Fruit fly (Drosophila melanogaster): ENCODE results near the gene CG42327.

CG42327 gene

dm6 chr3R:11673955-11674663 lies 18.2 kb downstream of the CG42327 start, which contains the start of gene CG14715:
CG14715 (plus strand) TSS chr3R:11674221.
- TF ChIP-seq CG31627 (GFP tag; optimal IDR thresholded peaks at IDR 0.05) (peak; percentile 65), CG8319 (GFP tag; optimal IDR thresholded peaks at IDR 0.05) (no peak), Ets21C (GFP tag; optimal IDR thresholded peaks at IDR 0.05) (peak; percentile 19), CG9139 (GFP tag; optimal IDR thresholded peaks at IDR 0.05) (no peak), Hr38 (GFP tag; optimal IDR thresholded peaks at IDR 0.05) (no peak), topi (GFP tag; optimal IDR thresholded peaks at IDR 0.05) (peak; percentile 44), Sox15 (GFP tag; optimal IDR thresholded peaks at IDR 0.05) (peak; percentile 6), CG1621 (tag; optimal IDR thresholded peaks at IDR 0.05) (no peak), Eip93F (GFP tag; optimal IDR thresholded peaks at IDR 0.05) (no peak), Hr39 (GFP tag; optimal IDR thresholded peaks at IDR 0.05) (peak; percentile 57), ss (GFP tag; optimal IDR thresholded peaks at IDR 0.05) (no peak), fd85E (GFP tag; optimal IDR thresholded peaks at IDR 0.05) (no peak), CG16779 (tag; optimal IDR thresholded peaks at IDR 0.05) (no peak), svp (GFP tag) (peak; percentile 94), spab (GFP tag; optimal IDR thresholded peaks at IDR 0.05) (no peak), CG6163 (GFP tag; IDR thresholded peaks at IDR 0.05) (no peak), Ets96B (tag; optimal IDR thresholded peaks at IDR 0.05) (no peak), CG10631 (GFP tag; optimal IDR thresholded peaks at IDR 0.05) (peak; percentile 31), CG3919 (GFP tag; optimal IDR thresholded peaks at IDR 0.05) (peak; percentile 19), lz (GFP tag; optimal IDR thresholded peaks at IDR 0.05) (peak; percentile 47), CG3032 (tag; optimal IDR thresholded peaks at IDR 0.05) (peak; percentile 22), dsx (GFP tag; optimal IDR thresholded peaks at IDR 0.05; ENCODE audit: poor library complexity, severe bottlenecking) (no peak), Sox102F (GFP tag; optimal IDR thresholded peaks at IDR 0.05) (no peak), acj6 (GFP tag; optimal IDR thresholded peaks at IDR 0.05) (peak; percentile 30), CG15336 (GFP tag; IDR thresholded peaks at IDR 0.05) (no peak), CG6792 (GFP tag; optimal IDR thresholded peaks at IDR 0.05) (peak; percentile 17), OdsH (GFP tag; optimal IDR thresholded peaks at IDR 0.05) (no peak), fkh (GFP tag; optimal IDR thresholded peaks at IDR 0.05) (peak; percentile 33), Eip78C (GFP tag) (peak; percentile 65), esn (GFP tag; optimal IDR thresholded peaks at IDR 0.05) (peak; percentile 59), cyc (GFP tag; optimal IDR thresholded peaks at IDR 0.05) (peak; percentile 39), Eip75B (GFP tag; optimal IDR thresholded peaks at IDR 0.05) (peak; percentile 27), Sox14 (GFP tag; optimal IDR thresholded peaks at IDR 0.05) (peak; percentile 64), Gug (GFP tag; IDR thresholded peaks at IDR 0.05) (no peak)

dm6 chr3R:11678016-11678415 lies 22.1 kb downstream of the CG42327 start, which contains the start of gene CG18476:
CG18476 (minus strand) TSS chr3R:11678116.
- TF ChIP-seq CG6808 (GFP tag; optimal IDR thresholded peaks at IDR 0.05) (peak; percentile 84), Eip78C (GFP tag) (peak; percentile 99), Hr39 (GFP tag; optimal IDR thresholded peaks at IDR 0.05) (peak; percentile 88), CG7368 (GFP tag; optimal IDR thresholded peaks at IDR 0.05) (peak; percentile 79), fkh (GFP tag; optimal IDR thresholded peaks at IDR 0.05) (peak; percentile 92), Ets21C (GFP tag; optimal IDR thresholded peaks at IDR 0.05) (peak; percentile 82), Gug (GFP tag; IDR thresholded peaks at IDR 0.05) (peak; percentile 95), CG4318 (GFP tag; optimal IDR thresholded peaks at IDR 0.05) (no peak), vri (GFP tag; optimal IDR thresholded peaks at IDR 0.05) (peak; percentile 59), Ets96B (tag; optimal IDR thresholded peaks at IDR 0.05) (peak; percentile 95), CG32006 (GFP tag; optimal IDR thresholded peaks at IDR 0.05) (peak; percentile 92), Blimp-1 (GFP tag; optimal IDR thresholded peaks at IDR 0.05) (peak; percentile 77), CG3032 (tag; optimal IDR thresholded peaks at IDR 0.05) (peak; percentile 97), CG10631 (GFP tag; optimal IDR thresholded peaks at IDR 0.05) (peak; percentile 92), OdsH (GFP tag; optimal IDR thresholded peaks at IDR 0.05) (peak; percentile 91), Sox102F (GFP tag; optimal IDR thresholded peaks at IDR 0.05) (no peak), CG6163 (GFP tag; IDR thresholded peaks at IDR 0.05) (peak; percentile 95), esn (GFP tag; optimal IDR thresholded peaks at IDR 0.05) (peak; percentile 93), CG6276 (GFP tag; optimal IDR thresholded peaks at IDR 0.05) (peak; percentile 89), CG8119 (GFP tag; IDR thresholded peaks at IDR 0.05) (peak; percentile 95), dsx (GFP tag; optimal IDR thresholded peaks at IDR 0.05; ENCODE audit: poor library complexity, severe bottlenecking) (peak; percentile 94), CG9139 (GFP tag; optimal IDR thresholded peaks at IDR 0.05) (peak; percentile 82), Eip93F (GFP tag; optimal IDR thresholded peaks at IDR 0.05) (peak; percentile 3), salr (GFP tag; optimal IDR thresholded peaks at IDR 0.05) (peak in 1 of 2 experiments; percentile 81), cyc (GFP tag; optimal IDR thresholded peaks at IDR 0.05) (peak; percentile 91), Hr4 (GFP tag; optimal IDR thresholded peaks at IDR 0.05) (peak; percentile 92), Sox14 (GFP tag; optimal IDR thresholded peaks at IDR 0.05) (peak; percentile 92), fd59A (GFP tag; optimal IDR thresholded peaks at IDR 0.05) (peak; percentile 82), pdm3 (GFP tag; optimal IDR thresholded peaks at IDR 0.05) (peak; percentile 94), CG34406 (GFP tag; optimal IDR thresholded peaks at IDR 0.05) (peak; percentile 90), CG16779 (tag; optimal IDR thresholded peaks at IDR 0.05) (peak; percentile 80)
